Worm (Caenorhabditis elegans) whole organism, mixed stage, embryonic: ENCODE results near the gene T28A11.25.

Experiments
- ceh-43 ChIP-seq: fragments of 200-800 bp; sonication (Bioruptor generic); optimal IDR thresholded peaks from 2 replicates; lab custom pipeline; 2018; ENCODE audit warnings: mild to moderate bottlenecking, missing genetic modification characterization, moderate library complexity, missing compliant biosample characterization
- mls-2 ChIP-seq: sonication (generic microtip); optimal IDR thresholded peaks from 2 replicates; lab custom pipeline; 2016; ENCODE audit warnings: mild to moderate bottlenecking, missing genetic modification characterization, moderate library complexity, missing compliant biosample characterization
- nhr-28 ChIP-seq: fragments of 150-350 bp; optimal IDR thresholded peaks from 2 replicates; lab custom pipeline; 2014; ENCODE audit warnings: missing biosample characterization, missing genetic modification characterization
- snpc-4 ChIP-seq: fragments of 150-350 bp; optimal IDR thresholded peaks from 2 replicates; lab custom pipeline; 2014; ENCODE audit warnings: missing biosample characterization, missing genetic modification characterization

DNA sequence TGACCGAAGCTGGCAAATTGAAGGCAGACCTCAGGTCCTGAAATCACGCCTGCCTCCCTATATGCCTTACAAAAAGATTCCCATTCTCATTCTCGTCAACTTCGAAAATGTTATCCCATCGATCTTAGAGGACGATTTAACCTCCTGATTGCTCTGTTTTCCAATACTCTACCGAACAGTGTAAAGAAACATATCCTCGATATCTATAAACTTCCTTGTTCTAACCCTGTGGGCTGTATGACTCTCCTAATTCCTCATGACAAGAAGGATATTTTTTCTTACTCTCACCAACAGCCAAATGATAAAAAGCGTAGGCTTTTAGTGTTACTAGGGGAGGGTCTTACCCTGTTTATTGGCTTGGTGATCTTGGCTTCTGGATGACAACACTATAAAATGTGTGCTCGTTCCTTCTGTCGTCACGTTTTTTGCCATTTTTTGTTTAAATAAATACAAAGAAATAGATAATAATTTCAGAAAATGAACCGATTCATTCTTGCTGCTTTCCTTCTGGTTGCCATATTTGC is 8.0 kb upstream of the T28A11.25 start, which contains the start of gene T28A11.4:
- no peak for TF ChIP-seq ceh-43 (GFP tag; lab: Kevin White, UChicago)
- no peak for TF ChIP-seq nhr-28 (tag; lab: Kevin White, UChicago)
- no peak for TF ChIP-seq snpc-4 (tag; lab: Kevin White, UChicago)
- no peak for TF ChIP-seq mls-2 (tag; lab: Kevin White, UChicago)
